Fruit fly (Drosophila melanogaster) whole organism, prepupa: Measurements from ENCODE around the gene ddbt.

ENCODE experiments used
- CG11902 ChIP-seq: fragments of 200-800 bp; sonication (Bioruptor generic); optimal IDR thresholded peaks from 3 replicates; lab custom pipeline; 2016; ENCODE audit warnings: missing biosample characterization, missing genetic modification characterization
- Eip93F ChIP-seq: fragments of 200-800 bp; sonication (Bioruptor generic); optimal IDR thresholded peaks from 2 replicates; lab custom pipeline; 2016; ENCODE audit warnings: missing biosample characterization, mild to moderate bottlenecking, missing genetic modification characterization
- Sox14 ChIP-seq: fragments of 200-800 bp; sonication (Bioruptor generic); optimal IDR thresholded peaks from 3 replicates; lab custom pipeline; 2016; ENCODE audit warnings: missing biosample characterization, missing genetic modification characterization

DNA sequence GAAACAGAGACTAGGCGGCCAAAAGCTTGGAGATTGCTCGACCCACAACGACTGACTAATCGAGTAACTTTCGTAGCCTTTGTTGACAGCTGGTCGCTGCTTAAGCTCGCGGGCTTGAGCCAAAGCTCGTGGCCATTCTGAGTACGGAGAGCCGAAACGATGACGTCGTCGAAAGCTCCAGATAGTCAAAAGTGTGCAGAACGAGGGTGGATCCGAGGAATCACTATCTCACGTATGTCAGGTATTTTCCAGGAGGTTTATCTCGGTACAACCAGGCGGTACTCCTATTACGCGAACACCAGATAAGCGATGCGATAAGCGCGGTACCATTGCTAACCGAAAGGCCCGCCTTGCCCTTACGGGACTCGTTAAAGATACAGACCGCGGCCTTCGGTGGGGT is 5.3 kb upstream of the ddbt start:
- TF ChIP-seq Sox14 (GFP tag; lab: Kevin White, UChicago): no peak
- TF ChIP-seq Eip93F (GFP tag; lab: Kevin White, UChicago): no peak
- no peak for TF ChIP-seq CG11902
